Worm (Caenorhabditis elegans) whole organism, midembryonic: ENCODE measurements around the gene C54F6.3.

Experiments
- cog-1 ChIP-seq: sonication (generic microtip); optimal IDR thresholded peaks from 2 replicates; lab custom pipeline; 2016; ENCODE audit warnings: missing genetic modification characterization, missing compliant biosample characterization
- flt-1 ChIP-seq: fragments of 200-800 bp; sonication (Bioruptor generic); IDR thresholded peaks from 2 replicates; pipeline ENCODE4 v1.3.6; 2022; ENCODE audit warnings: missing genetic modification characterization, missing compliant biosample characterization
- klf-2 ChIP-seq: fragments of 200-800 bp; sonication (Bioruptor generic); conservative IDR thresholded peaks from 2 replicates; pipeline ENCODE4 v1.3.6; 2022; ENCODE audit warnings: missing genetic modification reagents, missing genetic modification characterization, missing compliant biosample characterization
- med-1 ChIP-seq: sonication (generic microtip); optimal IDR thresholded peaks from 2 replicates; lab custom pipeline; 2017; ENCODE audit warnings: missing genetic modification characterization, mild to moderate bottlenecking, missing compliant biosample characterization, antibody characterized with exemption, missing genetic modification reagents; ENCODE audit not compliant: insufficient read depth
- ztf-23 ChIP-seq: fragments of 200-800 bp; sonication (Bioruptor generic); IDR thresholded peaks from 2 replicates; pipeline ENCODE4 v1.3.6; 2022; ENCODE audit warnings: missing genetic modification reagents, missing genetic modification characterization, missing compliant biosample characterization
- ztf-29 ChIP-seq: fragments of 200-800 bp; sonication (Bioruptor generic); IDR thresholded peaks from 2 replicates; pipeline ENCODE4 v1.3.6; 2022; ENCODE audit warnings: missing genetic modification reagents, missing genetic modification characterization, missing compliant biosample characterization

ce11 chrV:7555875-7556274 lies 22.8 kb downstream of the C54F6.3 start:
- TF ChIP-seq flt-1 (GFP tag; lab: Robert Waterston, UW), result no peak
- TF ChIP-seq ztf-23 (GFP tag; lab: Robert Waterston, UW), result no peak
- TF ChIP-seq med-1 (GFP tag; lab: Kevin White, UChicago), result no peak
- no peak for TF ChIP-seq klf-2 (GFP tag; lab: Robert Waterston, UW)
- no peak for TF ChIP-seq ztf-29 (GFP tag; lab: Robert Waterston, UW)
- TF ChIP-seq cog-1 (tag; lab: Kevin White, UChicago), result no peak
